Worm (Caenorhabditis elegans): Measurements from ENCODE around the gene vab-2.

DNA sequence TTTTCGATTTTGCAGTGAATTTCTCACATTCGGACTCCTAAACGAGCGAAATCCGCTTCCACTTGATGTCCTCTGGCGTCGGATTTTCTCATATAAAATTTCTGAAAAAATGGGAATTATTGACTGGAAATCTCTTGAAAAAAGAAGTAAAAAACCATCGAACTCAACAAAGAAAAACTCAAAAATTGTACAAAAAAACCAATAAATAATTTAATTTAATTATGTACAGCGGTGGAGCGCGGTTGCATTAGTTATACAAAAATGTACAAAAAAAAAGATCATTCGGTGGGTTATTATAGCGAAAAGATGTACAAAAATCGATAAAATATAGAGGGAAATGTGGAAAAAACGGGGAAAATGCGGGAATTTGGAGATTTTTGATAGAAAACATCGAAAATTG is 43.9 kb downstream of the vab-2 start, which contains the start of gene Y37E11AM.4:
- TF ChIP-seq nhr-28 (tag; optimal IDR thresholded peaks at IDR 0.05) (no peak), nhr-12 (tag; optimal IDR thresholded peaks at IDR 0.05) (no peak)

All from whole organism, mixed stage, embryonic.